Worm (Caenorhabditis elegans) whole organism, L4/young adult: ENCODE data around the gene E02A10.4.

ENCODE experiments used
- W03F9.2 ChIP-seq: fragments of 150-350 bp; optimal IDR thresholded peaks from 2 replicates; lab custom pipeline; 2014; ENCODE audit warnings: missing biosample characterization, missing genetic modification characterization
- him-1 ChIP-seq: sonication (generic microtip); optimal IDR thresholded peaks from 2 replicates; lab custom pipeline; 2016; ENCODE audit warnings: missing genotype, missing genetic modification reagents, missing genetic modification characterization, missing compliant biosample characterization

DNA sequence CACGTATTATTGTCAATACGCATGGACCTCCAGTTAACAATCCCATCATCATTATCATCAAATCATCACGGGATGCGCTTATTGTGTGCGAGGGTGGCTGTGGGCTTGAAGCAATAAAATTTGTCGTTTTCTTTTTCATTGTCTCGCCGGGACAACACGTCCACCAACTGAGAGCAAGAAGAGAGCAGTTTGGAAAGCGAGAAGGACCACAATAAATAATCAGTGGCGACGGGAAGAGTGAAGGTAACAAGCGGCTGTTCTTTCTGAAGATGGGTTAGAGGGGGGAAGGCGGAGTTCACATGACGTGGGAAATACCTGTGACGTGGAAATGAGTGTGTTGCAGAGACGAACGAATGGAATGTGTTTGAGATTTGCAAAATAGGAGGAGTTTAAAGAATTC lies 49.0 kb downstream of the E02A10.4 start:
- TF ChIP-seq him-1 (tag; lab: Kevin White, UChicago) (no peak), W03F9.2 (no peak)
